Fruit fly (Drosophila melanogaster) whole organism, pupa: ENCODE results near the gene Tdh.

Source experiments
- CG10348 ChIP-seq: fragments of 200-800 bp; sonication (Bioruptor generic); IDR thresholded peaks from 2 replicates; pipeline ENCODE4 v1.3.6; 2022; ENCODE audit warnings: missing biosample characterization, missing genetic modification characterization
- CG12605 ChIP-seq: fragments of 200-800 bp; sonication (Bioruptor generic); IDR thresholded peaks from 2 replicates; pipeline ENCODE4 v1.3.6; 2022; ENCODE audit warnings: missing biosample characterization, missing genetic modification characterization
- CG13204 ChIP-seq: fragments of 200-800 bp; sonication (Bioruptor generic); optimal IDR thresholded peaks from 2 replicates; lab custom pipeline; 2018; ENCODE audit warnings: missing biosample characterization, mild to moderate bottlenecking, missing genetic modification characterization, moderate library complexity
- CG14655 ChIP-seq: fragments of 200-800 bp; sonication (Bioruptor generic); optimal IDR thresholded peaks from 3 replicates; lab custom pipeline; 2017; ENCODE audit warnings: mild to moderate bottlenecking, missing biosample characterization, missing genetic modification reagents, missing genetic modification characterization
- CG15710 ChIP-seq: fragments of 200-800 bp; sonication (Bioruptor generic); optimal IDR thresholded peaks from 2 replicates; lab custom pipeline; 2018; ENCODE audit warnings: missing biosample characterization, mild to moderate bottlenecking, missing genetic modification characterization, moderate library complexity
- CG17806 ChIP-seq: fragments of 200-800 bp; sonication (Bioruptor generic); optimal IDR thresholded peaks from 2 replicates; lab custom pipeline; 2018; ENCODE audit warnings: missing biosample characterization, mild to moderate bottlenecking, missing genetic modification characterization, moderate library complexity
- CG32121 ChIP-seq: fragments of 200-800 bp; sonication (Bioruptor generic); IDR thresholded peaks from 2 replicates; pipeline ENCODE4 v1.3.6; 2022; ENCODE audit warnings: missing biosample characterization, missing genetic modification characterization
- CG34367 ChIP-seq: fragments of 200-800 bp; sonication (Bioruptor generic); optimal IDR thresholded peaks from 2 replicates; lab custom pipeline; 2018; ENCODE audit warnings: missing biosample characterization, mild to moderate bottlenecking, missing genetic modification characterization
- CG4496 ChIP-seq: fragments of 200-800 bp; sonication (Bioruptor generic); IDR thresholded peaks from 3 replicates; pipeline ENCODE4 v1.3.6; 2022; ENCODE audit warnings: missing biosample characterization, missing genetic modification characterization
- CG8159 ChIP-seq: fragments of 200-800 bp; sonication (Bioruptor generic); optimal IDR thresholded peaks from 3 replicates; lab custom pipeline; 2018; ENCODE audit warnings: missing biosample characterization, mild to moderate bottlenecking, missing genetic modification characterization, moderate library complexity
- CG8301 ChIP-seq: fragments of 200-800 bp; sonication (Bioruptor generic); optimal IDR thresholded peaks from 2 replicates; lab custom pipeline; 2018; ENCODE audit warnings: missing biosample characterization, mild to moderate bottlenecking, missing genetic modification characterization
- CG9948 ChIP-seq: fragments of 200-800 bp; sonication (Bioruptor generic); optimal IDR thresholded peaks from 2 replicates; lab custom pipeline; 2018; ENCODE audit warnings: missing biosample characterization, mild to moderate bottlenecking, missing genetic modification characterization, moderate library complexity
- D1 ChIP-seq: fragments of 200-800 bp; sonication (Bioruptor generic); optimal IDR thresholded peaks from 2 replicates; lab custom pipeline; 2018; ENCODE audit warnings: missing biosample characterization, mild to moderate bottlenecking, missing genetic modification characterization, moderate library complexity
- EcR ChIP-seq: fragments of 200-800 bp; sonication (Bioruptor generic); optimal IDR thresholded peaks from 3 replicates; lab custom pipeline; 2019; ENCODE audit warnings: missing biosample characterization, missing genetic modification characterization, mild to moderate bottlenecking, moderate library complexity, missing genetic modification reagents
- Ets98B ChIP-seq: fragments of 200-800 bp; sonication (Bioruptor generic); IDR thresholded peaks from 2 replicates; pipeline ENCODE4 v1.3.6; 2022; ENCODE audit warnings: missing biosample characterization, missing genetic modification characterization
- Pif1A ChIP-seq: fragments of 200-800 bp; sonication (Bioruptor generic); optimal IDR thresholded peaks from 3 replicates; lab custom pipeline; 2016; ENCODE audit warnings: missing biosample characterization, missing genetic modification characterization
- Pif1B ChIP-seq: fragments of 200-800 bp; sonication (Bioruptor generic); optimal IDR thresholded peaks from 3 replicates; lab custom pipeline; 2016; ENCODE audit warnings: missing biosample characterization, missing genetic modification characterization
- Snoo ChIP-seq: fragments of 200-800 bp; sonication (Bioruptor generic); optimal IDR thresholded peaks from 3 replicates; lab custom pipeline; 2017; ENCODE audit warnings: missing biosample characterization, mild to moderate bottlenecking, missing genetic modification characterization, inconsistent platforms
- fd96Ca ChIP-seq: fragments of 200-800 bp; sonication (Bioruptor generic); IDR thresholded peaks from 3 replicates; pipeline ENCODE4 v1.3.6; 2022; ENCODE audit warnings: missing biosample characterization, missing genetic modification characterization
- gl ChIP-seq: fragments of 200-800 bp; sonication (Bioruptor generic); optimal IDR thresholded peaks from 2 replicates; lab custom pipeline; 2018; ENCODE audit warnings: missing biosample characterization, mild to moderate bottlenecking, missing genetic modification characterization
- rn ChIP-seq: fragments of 200-800 bp; sonication (Bioruptor generic); IDR thresholded peaks from 2 replicates; pipeline ENCODE4 v1.3.6; 2022; ENCODE audit warnings: missing biosample characterization, missing genetic modification characterization

The Tdh gene

DNA sequence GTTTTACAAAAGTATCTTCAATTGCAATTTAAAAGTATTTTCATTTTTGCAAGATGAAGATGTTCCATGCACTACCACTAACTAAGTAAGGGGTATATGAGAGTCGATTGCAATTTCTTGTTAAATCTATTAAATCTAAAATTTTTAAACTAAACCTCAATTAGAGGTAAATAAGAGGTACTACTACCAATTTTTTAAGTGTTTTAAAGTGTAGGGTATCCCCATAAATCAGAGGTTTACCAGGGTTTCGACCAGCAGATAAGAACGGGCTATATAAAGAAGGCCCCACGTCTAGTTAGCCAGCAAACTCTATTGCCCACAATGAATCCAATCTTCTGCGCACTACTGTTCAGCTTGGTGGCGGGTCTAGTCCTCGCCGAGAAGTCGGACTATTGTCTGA is 6.4 kb upstream of the Tdh start, which contains the start of gene mag:
TSS of gene mag (plus strand) at position 301 of the 400 bp plus-strand sequence.
- TF ChIP-seq CG14655 (GFP tag; lab: Kevin White, UChicago) (no peak), CG15710 (no peak), CG8301 (tag; lab: Kevin White, UChicago) (no peak), gl (tag; lab: Kevin White, UChicago) (no peak), rn (GFP tag; lab: Robert Waterston, UW) (no peak), Pif1A (no peak), CG8159 (tag; lab: Kevin White, UChicago) (no peak), Snoo (tag; lab: Kevin White, UChicago) (no peak), CG34367 (no peak), CG17806 (no peak), D1 (tag; lab: Kevin White, UChicago) (no peak)

DNA sequence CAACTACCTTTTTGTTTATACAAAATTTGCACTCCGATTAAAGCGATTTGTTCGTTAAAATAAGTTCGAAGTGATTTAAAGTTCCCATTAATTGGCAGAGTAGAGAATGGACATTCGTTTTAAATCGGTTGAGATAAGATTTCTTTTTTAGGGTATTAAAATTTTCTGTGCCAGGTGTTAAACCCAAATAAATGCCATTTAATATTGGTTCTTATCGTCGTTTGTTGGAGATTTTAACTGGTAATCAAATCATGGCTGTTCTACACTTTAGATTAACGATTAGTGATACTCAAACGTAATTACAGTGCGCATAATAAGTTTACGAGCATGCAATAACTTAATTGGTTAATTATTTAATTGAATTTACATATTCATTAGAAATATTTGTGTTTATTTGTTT is 4.4 kb upstream of the Tdh start:
- no peak for TF ChIP-seq EcR (GFP tag; lab: Kevin White, UChicago)
- no peak for TF ChIP-seq rn (GFP tag; lab: Robert Waterston, UW)
- TF ChIP-seq D1 (tag; lab: Kevin White, UChicago): no peak
- no peak for TF ChIP-seq CG34367
- TF ChIP-seq CG32121 (GFP tag; lab: Robert Waterston, UW): no peak
- no peak for TF ChIP-seq CG8159 (tag; lab: Kevin White, UChicago)
- no peak for TF ChIP-seq Snoo (tag; lab: Kevin White, UChicago)
- TF ChIP-seq CG13204 (GFP tag; lab: Kevin White, UChicago): no peak
- no peak for TF ChIP-seq CG12605 (GFP tag; lab: Robert Waterston, UW)
- no peak for TF ChIP-seq CG17806

DNA sequence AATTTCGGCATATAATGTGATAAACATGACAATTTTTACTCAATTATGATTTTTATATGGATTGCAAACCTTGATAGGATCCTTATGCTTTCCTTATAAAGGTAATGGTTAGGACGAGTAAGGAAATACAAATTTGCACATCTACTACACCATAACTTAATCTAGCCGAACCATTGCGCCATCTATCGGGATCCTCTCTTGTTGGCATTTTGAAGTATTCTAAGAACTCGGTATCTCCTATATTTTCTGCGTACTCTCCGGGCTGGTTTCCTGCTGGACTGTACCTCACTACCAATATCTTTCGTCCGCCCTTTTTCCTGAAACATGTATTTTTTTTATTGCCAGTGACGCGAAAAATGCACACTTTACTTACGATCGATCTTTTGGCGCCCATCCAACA is 2.1 kb upstream of the Tdh start, which contains the start of gene atk:
TSS of gene atk (minus strand) at position 186 of the 400 bp plus-strand sequence.
- TF ChIP-seq CG8159 (tag; lab: Kevin White, UChicago): no peak
- TF ChIP-seq CG9948 (tag; lab: Kevin White, UChicago): no peak
- no peak for TF ChIP-seq CG13204 (GFP tag; lab: Kevin White, UChicago)
- no peak for TF ChIP-seq CG12605 (GFP tag; lab: Robert Waterston, UW)
- TF ChIP-seq fd96Ca: no peak
- TF ChIP-seq CG17806: no peak
- TF ChIP-seq CG32121 (GFP tag; lab: Robert Waterston, UW): no peak
- no peak for TF ChIP-seq gl (tag; lab: Kevin White, UChicago)
- no peak for TF ChIP-seq CG10348 (GFP tag; lab: Robert Waterston, UW)
- TF ChIP-seq CG15710: no peak
- TF ChIP-seq CG14655 (GFP tag; lab: Kevin White, UChicago): no peak
- no peak for TF ChIP-seq CG8301 (tag; lab: Kevin White, UChicago)
- no peak for TF ChIP-seq Pif1B (GFP tag; lab: Kevin White, UChicago)
- TF ChIP-seq CG34367: no peak
- TF ChIP-seq EcR (GFP tag; lab: Kevin White, UChicago): no peak
- TF ChIP-seq rn (GFP tag; lab: Robert Waterston, UW): no peak
- no peak for TF ChIP-seq CG4496
- TF ChIP-seq Ets98B: no peak

DNA sequence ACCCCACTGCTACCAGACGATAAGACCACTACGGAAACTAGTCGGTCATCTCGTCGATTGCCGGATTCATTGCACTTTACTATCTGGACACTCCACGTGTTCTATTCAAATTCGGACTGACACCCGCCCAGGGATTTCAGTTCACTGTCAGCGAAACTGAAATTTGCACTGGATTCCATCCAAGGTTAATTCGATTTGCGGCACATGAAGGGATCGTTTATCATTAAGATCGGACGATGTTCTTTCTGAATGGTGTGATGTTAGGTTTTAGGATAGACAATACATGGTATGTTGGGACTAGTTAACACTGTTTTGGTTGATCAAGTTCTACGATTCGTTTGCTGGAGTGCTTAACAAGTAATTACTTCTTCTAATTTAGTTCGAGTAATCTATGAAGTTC is 803 bp upstream of the Tdh start, which contains the start of gene CG42764:
TSS of gene CG42764 (minus strand) at position 101 of the 400 bp plus-strand sequence.
- TF ChIP-seq CG14655 (GFP tag; lab: Kevin White, UChicago) (no peak), CG12605 (GFP tag; lab: Robert Waterston, UW) (no peak), gl (tag; lab: Kevin White, UChicago) (no peak), rn (GFP tag; lab: Robert Waterston, UW) (no peak), Pif1B (GFP tag; lab: Kevin White, UChicago) (no peak), EcR (GFP tag; lab: Kevin White, UChicago) (no peak), CG8301 (tag; lab: Kevin White, UChicago) (no peak), CG17806 (no peak), CG4496 (no peak), CG34367 (no peak), Pif1A (no peak), CG15710 (no peak), CG9948 (tag; lab: Kevin White, UChicago) (no peak), CG10348 (GFP tag; lab: Robert Waterston, UW) (no peak), fd96Ca (no peak), D1 (tag; lab: Kevin White, UChicago) (no peak), Snoo (tag; lab: Kevin White, UChicago) (no peak), CG32121 (GFP tag; lab: Robert Waterston, UW) (no peak), Ets98B (no peak)

DNA sequence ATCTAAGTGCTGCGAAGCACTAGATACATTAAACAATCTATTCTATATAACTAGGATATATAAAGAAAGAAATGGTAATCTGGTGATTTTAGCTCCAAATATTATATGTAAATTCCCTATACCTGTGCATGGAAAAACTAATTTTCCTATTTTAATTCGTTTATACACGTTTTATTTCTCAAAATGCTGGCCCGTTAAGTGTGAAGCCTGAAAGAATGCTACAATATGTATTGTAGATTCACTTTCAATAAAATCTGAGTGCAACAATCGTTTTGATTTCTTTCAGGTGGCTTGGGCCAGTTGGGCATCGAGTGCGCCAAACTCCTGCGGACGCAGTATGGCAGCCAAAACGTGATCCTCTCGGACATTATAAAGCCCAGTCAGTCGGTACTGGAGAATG is 689 bp downstream of the Tdh start:
- TF ChIP-seq CG8301 (tag; lab: Kevin White, UChicago) (no peak), Pif1A (no peak), CG14655 (GFP tag; lab: Kevin White, UChicago) (no peak), CG12605 (GFP tag; lab: Robert Waterston, UW) (no peak), CG15710 (no peak), CG9948 (tag; lab: Kevin White, UChicago) (no peak), CG13204 (GFP tag; lab: Kevin White, UChicago) (no peak), CG34367 (no peak), Pif1B (GFP tag; lab: Kevin White, UChicago) (no peak), D1 (tag; lab: Kevin White, UChicago) (no peak), CG8159 (tag; lab: Kevin White, UChicago) (no peak), rn (GFP tag; lab: Robert Waterston, UW) (no peak), CG17806 (no peak), Snoo (tag; lab: Kevin White, UChicago) (no peak), EcR (GFP tag; lab: Kevin White, UChicago) (no peak), CG4496 (no peak), gl (tag; lab: Kevin White, UChicago) (no peak), CG32121 (GFP tag; lab: Robert Waterston, UW) (no peak), CG10348 (GFP tag; lab: Robert Waterston, UW) (no peak)
